Worm (Caenorhabditis elegans) whole organism, late embryonic: ENCODE measurements around the gene ZK105.6.

Experiments
- ama-1 ChIP-seq: fragments of 150-350 bp; optimal IDR thresholded peaks from 2 replicates; lab custom pipeline; 2014
- ceh-9 ChIP-seq: sonication (generic microtip); optimal IDR thresholded peaks from 2 replicates; lab custom pipeline; 2016; ENCODE audit warnings: mild to moderate bottlenecking, missing genetic modification characterization, inconsistent platforms, missing compliant biosample characterization
- elt-2 ChIP-seq: sonication (generic microtip); optimal IDR thresholded peaks from 2 replicates; lab custom pipeline; 2016; ENCODE audit warnings: missing genetic modification reagents, missing genetic modification characterization, missing compliant biosample characterization
- hlh-15 ChIP-seq: sonication (generic microtip); optimal IDR thresholded peaks from 2 replicates; lab custom pipeline; 2016; ENCODE audit warnings: missing genetic modification characterization, missing compliant biosample characterization
- hlh-8 ChIP-seq: sonication (generic microtip); optimal IDR thresholded peaks from 2 replicates; lab custom pipeline; 2016; ENCODE audit warnings: missing genotype, missing genetic modification characterization, missing compliant biosample characterization
- nfya-1 ChIP-seq: sonication (generic microtip); optimal IDR thresholded peaks from 2 replicates; lab custom pipeline; 2017; ENCODE audit warnings: missing genetic modification characterization, mild to moderate bottlenecking, missing compliant biosample characterization, antibody characterized with exemption, moderate library complexity
- nhr-11 ChIP-seq: fragments of 150-350 bp; optimal IDR thresholded peaks from 2 replicates; lab custom pipeline; 2014; ENCODE audit warnings: missing biosample characterization, missing genetic modification characterization
- pag-3 ChIP-seq: sonication (generic microtip); optimal IDR thresholded peaks from 2 replicates; lab custom pipeline; 2016; ENCODE audit warnings: missing compliant biosample characterization, missing genetic modification characterization, borderline replicate concordance
- pqm-1 ChIP-seq: sonication (generic microtip); optimal IDR thresholded peaks from 2 replicates; lab custom pipeline; 2016; ENCODE audit warnings: missing genetic modification characterization, missing compliant biosample characterization
- rnt-1 ChIP-seq: sonication (generic microtip); optimal IDR thresholded peaks from 2 replicates; lab custom pipeline; 2016; ENCODE audit warnings: missing genetic modification characterization, missing compliant biosample characterization
- sdc-2 ChIP-seq: sonication (generic microtip); optimal IDR thresholded peaks from 2 replicates; lab custom pipeline; 2016; ENCODE audit warnings: missing genotype, missing genetic modification characterization, missing compliant biosample characterization
- tbx-2 ChIP-seq: sonication (generic microtip); optimal IDR thresholded peaks from 2 replicates; lab custom pipeline; 2016; ENCODE audit warnings: missing genetic modification characterization, missing compliant biosample characterization
- ttx-3 ChIP-seq: sonication (generic microtip); optimal IDR thresholded peaks from 2 replicates; lab custom pipeline; 2016; ENCODE audit warnings: missing genetic modification reagents, missing genetic modification characterization, missing compliant biosample characterization
- unc-42 ChIP-seq: sonication (generic microtip); optimal IDR thresholded peaks from 2 replicates; lab custom pipeline; 2016; ENCODE audit warnings: missing genotype, missing genetic modification characterization, missing compliant biosample characterization

DNA sequence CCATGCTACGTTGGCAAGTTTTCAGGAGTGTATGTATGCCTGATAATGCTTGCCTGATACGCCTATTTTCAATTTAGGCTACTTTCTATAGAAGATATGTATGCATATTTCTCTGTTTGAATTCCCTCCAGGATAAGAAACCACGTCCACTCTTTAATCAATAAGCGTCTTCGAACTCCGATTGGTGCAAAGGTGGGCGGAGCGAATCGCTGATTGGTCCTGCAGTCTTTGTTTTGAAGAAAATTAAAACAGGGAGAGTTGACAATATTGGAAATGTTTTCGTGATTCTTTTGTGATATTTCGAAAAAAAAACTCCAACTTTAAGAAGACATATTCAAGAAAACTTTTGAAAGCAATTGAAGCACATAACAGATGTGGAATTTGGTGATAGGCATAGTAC, 38.0 kb upstream of the ZK105.6 start:
- TF ChIP-seq pag-3, result no peak
- TF ChIP-seq nfya-1 (tag; lab: Kevin White, UChicago), result peak; percentile 78
- TF ChIP-seq rnt-1 (tag; lab: Kevin White, UChicago), result no peak
- no peak for TF ChIP-seq ceh-9
- TF ChIP-seq pqm-1 (tag; lab: Kevin White, UChicago), result no peak
- TF ChIP-seq unc-42 (tag; lab: Kevin White, UChicago), result no peak
- TF ChIP-seq sdc-2 (tag; lab: Kevin White, UChicago), result no peak
- TF ChIP-seq nhr-11, result no peak
- TF ChIP-seq hlh-15, result no peak
- TF ChIP-seq elt-2, result no peak
- TF ChIP-seq hlh-8, result no peak
- no peak for TF ChIP-seq ama-1 (lab: Kevin White, UChicago)
- TF ChIP-seq tbx-2, result no peak
- no peak for TF ChIP-seq ttx-3 (tag; lab: Kevin White, UChicago)
